Worm (Caenorhabditis elegans): ENCODE measurements around the gene nlf-1.

The nlf-1 gene

DNA sequence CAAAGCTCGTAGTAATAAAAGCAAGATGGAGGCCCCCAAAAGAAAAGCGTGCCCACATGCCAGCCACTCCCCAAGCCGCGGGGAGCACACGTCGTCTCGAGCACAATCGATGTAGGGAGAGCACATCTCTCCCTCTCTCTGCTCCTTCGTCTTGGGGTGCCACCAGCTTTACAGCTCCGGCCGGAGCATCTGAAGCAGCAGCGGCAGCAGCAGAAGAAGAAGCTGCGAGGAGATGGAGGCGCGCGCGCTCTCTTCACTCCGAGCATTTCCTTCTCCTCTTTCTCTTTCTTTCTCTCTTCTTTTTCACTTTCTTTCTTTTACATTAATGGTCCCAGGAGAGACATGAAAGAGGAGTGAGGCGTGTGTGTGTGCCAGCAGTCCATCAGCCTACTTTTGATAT is 46.7 kb upstream of the nlf-1 start (continued):
- TF ChIP-seq pqm-1 (tag; optimal IDR thresholded peaks at IDR 0.05) (no peak), spr-1 (tag; optimal IDR thresholded peaks at IDR 0.05) (no peak)

DNA sequence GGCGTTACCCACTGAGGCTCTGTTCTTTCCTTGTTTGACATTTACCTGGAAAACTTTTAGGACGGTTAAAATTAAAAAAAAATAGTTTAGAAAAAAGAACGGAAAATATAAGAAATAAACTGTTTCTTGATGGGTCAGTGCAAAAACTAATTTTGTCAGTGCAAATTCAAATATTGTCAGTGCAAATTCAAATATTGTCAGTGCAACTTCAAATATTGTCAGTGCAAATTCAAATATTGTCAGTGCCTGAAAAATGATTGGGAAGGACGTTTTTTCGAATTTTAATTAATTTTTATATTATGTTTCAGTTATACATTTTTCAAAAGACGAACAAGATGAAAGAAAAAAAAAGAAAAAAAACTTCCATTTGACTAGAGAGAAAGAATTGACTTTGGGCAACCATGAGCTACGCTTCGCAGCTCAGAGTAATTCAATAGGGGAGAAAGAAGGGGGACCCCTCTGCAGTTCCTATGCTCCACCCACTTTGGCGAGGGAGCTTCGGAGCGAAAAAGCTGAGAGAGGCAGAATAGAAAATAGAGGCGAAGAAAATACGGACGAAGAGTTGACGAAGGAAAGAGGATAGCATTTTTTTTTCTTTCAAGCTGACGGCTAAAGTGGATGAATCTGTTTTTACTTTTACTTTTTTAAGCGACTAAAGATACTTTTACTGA is 45.2 kb upstream of the nlf-1 start, which contains the start of gene unc-1:
Gene unc-1, minus strand, starts transcription at position 51 of the 671 bp plus-strand sequence.
- TF ChIP-seq unc-62 (GFP tag; optimal IDR thresholded peaks at IDR 0.05 in 1 of 2) (no peak), unc-62 (tag; optimal IDR thresholded peaks at IDR 0.05) (no peak), aha-1 (tag) (peak; percentile 22), ces-1 (GFP tag; optimal IDR thresholded peaks at IDR 0.05) (peak; percentile 81), egl-27 (tag; optimal IDR thresholded peaks at IDR 0.05) (no peak), ceh-82 (tag; optimal IDR thresholded peaks at IDR 0.05) (no peak), rbr-2 (tag; optimal IDR thresholded peaks at IDR 0.05) (peak; percentile 15), hmg-1.1 (GFP tag; IDR thresholded peaks at IDR 0.05) (peak; percentile 72; the same call in 1 of the 2 replicates), fkh-10 (GFP tag; optimal IDR thresholded peaks at IDR 0.05) (peak; percentile 35), nhr-102 (tag; optimal IDR thresholded peaks at IDR 0.05) (no peak), nhr-42 (GFP tag; IDR thresholded peaks at IDR 0.05) (no peak), ceh-62 (tag; optimal IDR thresholded peaks at IDR 0.05) (no peak), mep-1 (tag; optimal IDR thresholded peaks at IDR 0.05) (peak; percentile 41), ctbp-1 (GFP tag; IDR thresholded peaks at IDR 0.05) (peak; percentile 63; the same call in 1 of the 2 replicates), ceh-32 (tag; optimal IDR thresholded peaks at IDR 0.05; ENCODE audit: poor library complexity) (no peak)

DNA sequence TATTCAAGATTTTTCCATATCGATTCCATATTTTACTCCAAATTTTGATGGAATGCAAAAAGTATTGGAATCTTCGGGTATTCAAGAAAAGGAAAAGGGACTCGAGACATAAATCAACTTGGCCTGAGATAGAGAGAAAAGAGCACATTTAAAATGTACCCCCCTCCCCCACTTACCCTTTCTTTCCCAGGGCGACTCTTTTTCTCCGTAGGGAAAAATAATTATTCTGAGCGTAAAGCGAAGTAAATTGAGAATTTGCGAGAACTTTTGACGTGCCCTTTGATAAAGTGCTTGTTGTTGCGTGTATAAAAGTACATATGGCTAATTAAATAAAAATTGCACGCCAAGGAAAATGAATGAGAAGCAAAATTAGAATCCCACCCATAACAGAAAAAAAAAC is 43.3 kb upstream of the nlf-1 start:
- TF ChIP-seq nhr-237 (tag; optimal IDR thresholded peaks at IDR 0.05) (no peak), dmd-6 (GFP tag; IDR thresholded peaks at IDR 0.05) (no peak), ceh-62 (tag; optimal IDR thresholded peaks at IDR 0.05) (no peak), ces-1 (GFP tag; optimal IDR thresholded peaks at IDR 0.05) (no peak), hlh-11 (tag; optimal IDR thresholded peaks at IDR 0.05) (no peak), zip-11 (GFP tag; IDR thresholded peaks at IDR 0.05) (no peak), F37D6.2 (tag; optimal IDR thresholded peaks at IDR 0.05) (no peak), nhr-102 (tag; optimal IDR thresholded peaks at IDR 0.05) (no peak)

DNA sequence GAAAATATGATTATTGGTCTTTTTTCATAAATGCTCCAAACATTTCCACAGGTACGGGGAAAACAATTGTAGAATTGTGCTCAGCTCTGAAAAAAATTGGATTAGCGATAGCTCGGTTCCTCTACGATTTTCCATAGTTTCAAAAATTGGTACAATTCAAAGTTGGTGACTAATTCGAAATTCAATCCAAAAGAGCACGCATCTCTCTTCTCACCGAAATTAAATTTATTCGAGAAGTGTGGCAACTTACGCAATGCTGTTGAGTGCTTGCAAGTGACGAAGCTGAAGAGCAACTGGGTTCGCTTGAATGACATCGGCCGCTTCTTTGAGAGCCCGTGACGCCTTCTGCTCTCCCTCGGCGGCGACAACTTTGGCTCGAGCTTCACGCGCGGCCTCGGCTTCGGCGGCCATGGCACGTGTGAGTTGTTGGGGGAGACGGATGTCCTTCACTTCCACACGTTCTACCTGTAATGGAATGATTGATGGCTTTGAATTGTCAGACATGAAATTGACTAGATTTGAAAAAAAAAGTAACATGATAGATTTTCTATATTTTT is 40.5 kb upstream of the nlf-1 start:
- TF ChIP-seq ces-1 (GFP tag; optimal IDR thresholded peaks at IDR 0.05) (no peak), set-16 (GFP tag; IDR thresholded peaks at IDR 0.05) (peak; percentile 86), lin-29 (GFP tag; IDR thresholded peaks at IDR 0.05) (no peak), nhr-11 (tag; optimal IDR thresholded peaks at IDR 0.05) (no peak), lim-7 (GFP tag; IDR thresholded peaks at IDR 0.05) (no peak), dve-1 (tag; optimal IDR thresholded peaks at IDR 0.05; ENCODE audit: insufficient read depth) (no peak), madf-9 (GFP tag; conservative IDR thresholded peaks at IDR 0.05) (no peak), zip-11 (GFP tag; IDR thresholded peaks at IDR 0.05) (no peak), aha-1 (tag) (peak; percentile 80), fkh-10 (GFP tag; optimal IDR thresholded peaks at IDR 0.05) (peak; percentile 46), ZK546.5 (tag; optimal IDR thresholded peaks at IDR 0.05) (no peak)

DNA sequence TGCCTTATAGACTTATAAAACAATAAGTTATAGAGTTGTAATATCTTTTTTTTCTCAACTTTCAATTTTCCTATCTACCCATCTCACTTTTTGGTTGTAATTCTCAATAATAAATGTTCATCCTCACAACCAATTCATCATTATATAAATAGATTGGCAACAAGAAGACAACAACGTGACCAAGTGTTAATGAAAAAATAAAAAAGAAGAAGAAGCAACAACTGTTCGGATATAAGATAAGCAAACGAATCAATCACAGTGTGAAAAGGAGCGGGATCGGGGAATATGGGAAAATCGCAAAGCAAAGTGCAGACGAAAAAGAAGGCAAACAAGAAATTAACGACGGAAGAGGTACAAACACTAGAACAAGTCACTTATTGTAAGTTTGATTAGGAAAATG is 36.6 kb upstream of the nlf-1 start, which contains the start of gene ncs-3:
Gene ncs-3, plus strand, starts transcription at position 153 of the 400 bp plus-strand sequence.
- TF ChIP-seq arid-1 (GFP tag; conservative IDR thresholded peaks at IDR 0.05) (no peak), nhr-111 (GFP tag; optimal IDR thresholded peaks at IDR 0.05) (no peak), F44E2.7 (GFP tag; IDR thresholded peaks at IDR 0.05) (no peak), unc-130 (GFP tag; optimal IDR thresholded peaks at IDR 0.05) (no peak), spr-1 (tag; optimal IDR thresholded peaks at IDR 0.05) (no peak), ceh-20 (GFP tag; IDR thresholded peaks at IDR 0.05) (0 out of 2 replicates have a peak, but pooled peaks have one; percentile 13), T26A8.4 (GFP tag; IDR thresholded peaks at IDR 0.05) (no peak), jun-1 (tag; optimal IDR thresholded peaks at IDR 0.05) (no peak), duxl-1 (tag; optimal IDR thresholded peaks at IDR 0.05; ENCODE audit: poor library complexity) (no peak), snpc-1.2 (GFP tag; IDR thresholded peaks at IDR 0.05) (no peak), aha-1 (tag) (peak; percentile 35), Y5F2A.4 (GFP tag; optimal IDR thresholded peaks at IDR 0.05) (no peak), daf-19 (GFP tag; conservative IDR thresholded peaks at IDR 0.05) (no peak), cey-2 (tag; optimal IDR thresholded peaks at IDR 0.05; ENCODE audit: borderline replicate concordance, insufficient read depth) (no peak), gei-8 (GFP tag; optimal IDR thresholded peaks at IDR 0.05) (no peak), daf-16 (GFP tag; optimal IDR thresholded peaks at IDR 0.05) (peak in 1 of 2 experiments; percentile 91), daf-16 (tag; optimal IDR thresholded peaks at IDR 0.05) (no peak), ceh-32 (tag; optimal IDR thresholded peaks at IDR 0.05; ENCODE audit: poor library complexity) (no peak)
